Worm (Caenorhabditis elegans) whole organism, L4/young adult: Measurements from ENCODE around the gene M117.4.

Experiments
- W03F9.2 ChIP-seq: fragments of 150-350 bp; optimal IDR thresholded peaks from 2 replicates; lab custom pipeline; 2014; ENCODE audit warnings: missing biosample characterization, missing genetic modification characterization
- dao-5 ChIP-seq: sonication (generic microtip); optimal IDR thresholded peaks from 2 replicates; lab custom pipeline; 2016; ENCODE audit warnings: missing genotype, missing genetic modification characterization, moderate library complexity, missing compliant biosample characterization
- him-1 ChIP-seq: sonication (generic microtip); optimal IDR thresholded peaks from 2 replicates; lab custom pipeline; 2016; ENCODE audit warnings: missing genotype, missing genetic modification reagents, missing genetic modification characterization, missing compliant biosample characterization

M117.4 gene

ce11 chrIV:11833456-11833855, at the start of gene M117.4:
TSS of gene M117.4 (minus strand) at chrIV:11833556.
- no peak for TF ChIP-seq him-1 (tag; lab: Kevin White, UChicago)
- TF ChIP-seq dao-5 (tag; lab: Kevin White, UChicago) = no peak
- TF ChIP-seq W03F9.2 (tag; lab: Kevin White, UChicago) = no peak

ce11 chrIV:11882534-11882933, 49.2 kb upstream of the M117.4 start:
- TF ChIP-seq W03F9.2 (tag; lab: Kevin White, UChicago) (no peak), him-1 (tag; lab: Kevin White, UChicago) (no peak), dao-5 (tag; lab: Kevin White, UChicago) (no peak)

DNA sequence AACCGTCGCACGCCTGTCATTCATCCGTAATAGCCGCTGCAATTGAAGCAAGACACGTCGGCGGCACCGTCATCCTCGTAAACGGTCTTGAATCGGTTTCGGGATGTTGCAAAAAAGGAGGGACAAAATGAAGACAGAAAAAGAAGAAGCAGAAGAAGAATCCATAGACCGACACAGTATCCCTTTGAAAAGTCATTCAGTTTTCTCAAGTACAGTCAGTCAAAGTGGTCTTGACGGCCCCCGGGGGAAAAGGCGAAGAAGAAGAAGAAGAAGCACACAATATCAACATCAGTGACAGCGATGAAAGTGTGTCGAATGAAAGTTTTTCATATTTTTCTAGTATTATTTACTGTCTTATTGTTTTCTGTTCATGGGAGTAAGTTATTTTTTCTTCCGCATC, 44.9 kb upstream of the M117.4 start, which contains the start of gene cutl-27:
Gene cutl-27, plus strand, starts transcription at position 301 of the 400 bp plus-strand sequence.
- TF ChIP-seq him-1 (tag; lab: Kevin White, UChicago) (no peak), dao-5 (tag; lab: Kevin White, UChicago) (no peak), W03F9.2 (tag; lab: Kevin White, UChicago) (no peak)

DNA sequence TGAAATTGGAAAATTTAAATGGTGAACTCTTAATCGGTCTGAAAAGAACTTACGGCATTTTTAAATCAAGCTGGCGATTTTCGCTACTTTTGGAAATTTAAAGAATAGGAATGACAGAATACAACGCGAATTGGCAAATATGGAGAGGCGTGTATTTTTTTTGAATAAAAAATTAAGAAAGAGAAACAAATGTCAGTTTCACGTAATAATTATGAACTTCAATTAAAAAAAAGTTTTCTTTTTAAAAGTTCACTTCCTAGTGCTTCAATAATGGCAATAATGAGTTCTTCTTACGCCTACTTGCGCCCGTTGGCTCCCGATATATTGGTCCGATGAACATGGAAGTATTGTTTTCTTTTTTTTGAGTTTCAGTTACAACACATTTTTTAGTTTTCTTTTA, 44.3 kb upstream of the M117.4 start, which contains the start of gene pph-2:
Gene pph-2, minus strand, starts transcription at position 101 of the 400 bp plus-strand sequence.
- TF ChIP-seq dao-5 (tag; lab: Kevin White, UChicago) (no peak), him-1 (tag; lab: Kevin White, UChicago) (no peak), W03F9.2 (tag; lab: Kevin White, UChicago) (no peak)

DNA sequence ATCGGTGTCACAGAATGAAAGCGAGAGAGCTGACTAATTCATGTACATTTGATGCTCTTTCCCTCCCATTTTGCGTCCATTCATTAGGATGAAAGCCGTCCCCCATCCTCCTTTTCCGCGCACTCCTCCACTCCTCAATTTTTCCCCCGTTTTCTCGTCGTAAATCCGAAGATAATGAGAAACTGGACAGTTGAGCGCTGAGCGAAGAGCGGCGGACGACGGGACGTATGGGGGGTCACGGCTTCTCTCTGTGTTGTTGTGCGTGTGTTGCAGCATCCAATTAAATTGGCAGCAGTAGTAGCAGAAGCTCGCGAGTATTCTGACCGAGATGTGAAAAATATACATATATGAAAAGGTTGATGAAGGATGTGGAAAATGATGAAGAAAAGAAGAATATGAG, 38.5 kb upstream of the M117.4 start:
- no peak for TF ChIP-seq W03F9.2 (tag; lab: Kevin White, UChicago)
- no peak for TF ChIP-seq dao-5 (tag; lab: Kevin White, UChicago)
- no peak for TF ChIP-seq him-1 (tag; lab: Kevin White, UChicago)

- peak; percentile 36 for TF ChIP-seq him-1 (tag; lab: Kevin White, UChicago)
- no peak for TF ChIP-seq dao-5 (tag; lab: Kevin White, UChicago)
- TF ChIP-seq W03F9.2 (tag; lab: Kevin White, UChicago) = no peak
Observed at ce11 chrIV:11871083-11871482, 37.7 kb upstream of the M117.4 start.

ce11 chrIV:11868452-11868851, 35.1 kb upstream of the M117.4 start:
- TF ChIP-seq W03F9.2 (tag; lab: Kevin White, UChicago) (no peak), dao-5 (tag; lab: Kevin White, UChicago) (no peak), him-1 (tag; lab: Kevin White, UChicago) (no peak)

DNA sequence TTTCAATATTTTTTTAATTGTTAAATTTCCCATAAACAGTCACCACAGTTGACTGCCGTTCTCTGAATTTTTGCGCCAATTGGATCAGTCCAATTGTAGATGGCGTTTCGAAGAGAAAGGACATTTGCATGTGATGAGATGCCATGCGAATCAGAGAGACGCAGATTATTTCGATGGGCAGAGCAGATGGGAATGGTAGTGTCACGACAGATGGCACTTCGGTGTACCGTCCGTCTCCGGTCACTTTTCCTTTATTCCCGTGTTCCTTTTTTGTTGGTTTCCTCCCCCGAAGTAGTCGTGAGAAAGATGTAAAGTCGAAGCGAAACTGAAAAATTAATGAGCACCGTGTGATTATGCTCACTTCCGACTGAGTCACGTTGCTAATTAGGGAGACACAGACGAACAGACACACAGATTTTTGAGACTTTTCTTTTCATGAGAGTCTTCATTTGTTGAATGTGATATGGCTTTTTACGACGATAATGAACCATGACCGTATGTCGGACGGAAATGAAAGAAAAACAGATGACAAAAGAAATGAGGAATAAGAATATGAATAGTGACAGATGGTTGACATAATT, 34.4 kb upstream of the M117.4 start:
- TF ChIP-seq dao-5 (tag; lab: Kevin White, UChicago) = no peak
- TF ChIP-seq W03F9.2 (tag; lab: Kevin White, UChicago) = no peak
- no peak for TF ChIP-seq him-1 (tag; lab: Kevin White, UChicago)

ce11 chrIV:11864226-11864625, 30.9 kb upstream of the M117.4 start, which contains the start of gene trpa-1:
TSS of gene trpa-1 (plus strand) at chrIV:11864526.
- no peak for TF ChIP-seq him-1 (tag; lab: Kevin White, UChicago)
- TF ChIP-seq W03F9.2 (tag; lab: Kevin White, UChicago) = no peak
- no peak for TF ChIP-seq dao-5 (tag; lab: Kevin White, UChicago)

ce11 chrIV:11863428-11863827, 30.1 kb upstream of the M117.4 start:
- TF ChIP-seq him-1 (tag; lab: Kevin White, UChicago) = no peak
- TF ChIP-seq dao-5 (tag; lab: Kevin White, UChicago) = no peak
- no peak for TF ChIP-seq W03F9.2 (tag; lab: Kevin White, UChicago)

DNA sequence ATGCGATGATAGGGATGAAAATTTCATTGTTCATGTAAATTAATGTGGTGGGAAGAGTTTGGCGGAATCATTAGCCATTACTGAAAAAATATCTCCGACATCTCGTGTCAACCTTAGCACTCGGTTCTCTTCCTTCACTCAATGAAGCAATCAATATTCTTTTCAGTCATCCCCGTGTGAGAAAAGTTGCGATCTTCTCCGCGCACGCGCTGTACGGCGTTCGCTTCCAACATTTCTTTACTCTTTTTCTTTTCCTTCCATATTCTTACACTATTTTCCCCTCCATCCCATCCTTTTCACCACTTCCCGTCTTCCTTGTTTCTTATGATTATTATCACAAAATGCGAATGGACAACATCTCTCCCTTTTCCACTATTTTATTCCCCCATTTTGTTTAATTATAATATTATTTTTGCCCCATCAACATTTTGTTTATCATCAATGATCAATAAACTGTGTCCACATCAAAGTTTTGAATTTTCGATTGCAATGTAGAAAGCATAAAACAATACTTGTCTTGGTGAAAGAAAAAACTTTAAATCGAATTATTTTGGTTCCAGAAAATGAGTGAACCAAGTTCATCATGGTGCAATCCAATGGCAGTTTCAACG, 26.7 kb upstream of the M117.4 start, which contains the start of gene mob-1:
Gene mob-1, plus strand, starts transcription at position 561 of the 611 bp plus-strand sequence.
- TF ChIP-seq W03F9.2 (tag; lab: Kevin White, UChicago) = no peak
- TF ChIP-seq dao-5 (tag; lab: Kevin White, UChicago) = no peak
- TF ChIP-seq him-1 (tag; lab: Kevin White, UChicago) = no peak

DNA sequence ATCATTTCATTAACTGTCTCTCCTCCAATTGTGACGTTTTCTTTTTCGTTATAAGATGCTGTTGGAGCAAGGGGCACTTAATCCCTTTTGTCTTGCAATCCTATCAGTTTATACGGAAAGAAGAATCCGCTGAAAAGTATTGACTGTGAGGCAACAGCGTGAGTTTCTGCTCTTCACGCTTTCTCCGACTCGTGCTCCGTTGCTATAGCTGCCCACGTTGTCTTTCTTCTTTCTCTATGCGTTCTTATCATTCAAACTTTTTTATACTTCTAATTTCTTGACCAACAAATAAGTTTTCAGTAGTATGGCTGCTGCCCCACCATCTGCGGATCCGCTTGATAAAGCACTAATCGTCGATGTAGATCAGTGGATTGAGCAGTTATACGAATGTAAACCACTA, 24.8 kb upstream of the M117.4 start, which contains the start of gene let-92:
Gene let-92, plus strand, starts transcription at position 301 of the 400 bp plus-strand sequence.
- TF ChIP-seq him-1 (tag; lab: Kevin White, UChicago) (no peak), W03F9.2 (tag; lab: Kevin White, UChicago) (no peak), dao-5 (tag; lab: Kevin White, UChicago) (no peak)

DNA sequence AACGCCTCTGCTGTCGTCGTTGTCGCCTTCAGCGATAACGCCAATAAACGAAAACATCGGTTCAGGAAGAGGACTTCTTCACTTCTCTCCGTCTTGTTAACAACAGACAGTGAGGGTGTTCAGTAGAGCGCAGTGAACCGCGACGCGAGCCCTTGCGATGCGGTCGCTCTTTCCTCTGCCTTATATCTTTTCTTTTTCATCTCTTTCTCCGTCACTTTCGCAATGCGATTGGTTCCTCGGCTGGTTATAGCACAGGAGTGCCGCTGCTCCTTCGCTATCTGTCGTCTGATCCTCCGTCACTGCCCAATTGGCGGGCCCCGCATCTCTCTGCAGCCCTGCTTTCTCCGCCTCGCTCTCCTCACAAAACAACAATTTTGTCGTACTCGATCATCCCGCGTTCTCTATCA, 23.8 kb upstream of the M117.4 start:
- TF ChIP-seq dao-5 (tag; lab: Kevin White, UChicago) = no peak
- peak; percentile 72 for TF ChIP-seq him-1 (tag; lab: Kevin White, UChicago)
- no peak for TF ChIP-seq W03F9.2 (tag; lab: Kevin White, UChicago)
